Fruit fly (Drosophila melanogaster) whole organism, embryonic: ENCODE results near the gene Non3.
A peak's percentile ranks its signal among the peaks of the same experiment; 100 is the strongest.

Experiments
- B-H2 ChIP-seq: fragments of 200-800 bp; sonication (Bioruptor generic); optimal IDR thresholded peaks from 2 replicates; lab custom pipeline; 2018; ENCODE audit warnings: missing biosample characterization, mild to moderate bottlenecking, missing genetic modification characterization
- CG10267 ChIP-seq: fragments of 200-800 bp; sonication (Bioruptor generic); optimal IDR thresholded peaks from 2 replicates; lab custom pipeline; 2018; ENCODE audit warnings: missing biosample characterization, mild to moderate bottlenecking, missing genetic modification characterization, moderate library complexity
- CG12104 ChIP-seq: fragments of 200-800 bp; sonication (Bioruptor generic); optimal IDR thresholded peaks from 3 replicates; lab custom pipeline; 2016; ENCODE audit warnings: missing biosample characterization, missing genetic modification characterization
- CG12391 ChIP-seq: fragments of 200-800 bp; sonication (Bioruptor generic); optimal IDR thresholded peaks from 3 replicates; lab custom pipeline; 2018; ENCODE audit warnings: missing biosample characterization, mild to moderate bottlenecking, missing genetic modification characterization, moderate library complexity
- CG12744 ChIP-seq: fragments of 200-800 bp; sonication (Bioruptor generic); optimal IDR thresholded peaks from 2 replicates; lab custom pipeline; 2016; ENCODE audit warnings: missing biosample characterization, missing genetic modification characterization
- CG13424 ChIP-seq: fragments of 200-800 bp; sonication (Bioruptor generic); optimal IDR thresholded peaks from 2 replicates; lab custom pipeline; 2019; ENCODE audit warnings: missing biosample characterization, mild to moderate bottlenecking, missing genetic modification characterization, moderate library complexity
- CG13624 ChIP-seq: fragments of 200-800 bp; sonication (Bioruptor generic); optimal IDR thresholded peaks from 2 replicates; lab custom pipeline; 2016; ENCODE audit warnings: missing biosample characterization, missing genetic modification characterization
- CG14860 ChIP-seq: fragments of 200-800 bp; sonication (Bioruptor generic); IDR thresholded peaks from 3 replicates; pipeline ENCODE4 v1.3.6; 2022; ENCODE audit warnings: missing biosample characterization, missing genetic modification characterization; ENCODE audit not compliant: partially characterized antibody
- CG17186 ChIP-seq: fragments of 200-800 bp; sonication (Bioruptor generic); optimal IDR thresholded peaks from 3 replicates; lab custom pipeline; 2017; ENCODE audit warnings: missing biosample characterization, missing genetic modification reagents, missing genetic modification characterization
- CG17912 ChIP-seq: fragments of 200-800 bp; sonication (Bioruptor generic); optimal IDR thresholded peaks from 2 replicates; lab custom pipeline; 2018; ENCODE audit warnings: missing biosample characterization, mild to moderate bottlenecking, missing genetic modification characterization
- CG31441 ChIP-seq: fragments of 200-800 bp; sonication (Bioruptor generic); IDR thresholded peaks from 2 replicates; pipeline ENCODE4 v1.3.6; 2022; ENCODE audit warnings: missing biosample characterization, missing genetic modification characterization
- CG42726 ChIP-seq: fragments of 200-800 bp; sonication (Bioruptor generic); IDR thresholded peaks from 2 replicates; pipeline ENCODE4 v1.3.6; 2022; ENCODE audit warnings: missing biosample characterization, missing genetic modification characterization; ENCODE audit not compliant: partially characterized antibody
- CG4404 ChIP-seq: fragments of 200-800 bp; sonication (Bioruptor generic); IDR thresholded peaks from 2 replicates; pipeline ENCODE4 v1.3.6; 2022; ENCODE audit warnings: missing biosample characterization, missing genetic modification characterization
- CG5180 ChIP-seq: fragments of 200-800 bp; sonication (Bioruptor generic); optimal IDR thresholded peaks from 3 replicates; lab custom pipeline; 2017; ENCODE audit warnings: missing biosample characterization, missing genetic modification characterization, mild to moderate bottlenecking, moderate library complexity, missing genetic modification reagents
- CG7963 ChIP-seq: fragments of 200-800 bp; sonication (Bioruptor generic); IDR thresholded peaks from 3 replicates; pipeline ENCODE4 v1.3.6; 2022; ENCODE audit warnings: missing biosample characterization, missing genetic modification characterization; ENCODE audit not compliant: partially characterized antibody
- CG8290 ChIP-seq, 3 experiments: fragments of 200-800 bp; sonication (Bioruptor generic); optimal IDR thresholded peaks; 2 replicates each; lab custom pipeline; 2016 to 2019; ENCODE audit warnings: missing biosample characterization in 3 of 3, missing genetic modification characterization in 3 of 3, mild to moderate bottlenecking in 2 of 3, moderate library complexity in 1 of 3
- CG8359 ChIP-seq: fragments of 200-800 bp; sonication (Bioruptor generic); optimal IDR thresholded peaks from 2 replicates; lab custom pipeline; 2017; ENCODE audit warnings: missing biosample characterization, mild to moderate bottlenecking, missing genetic modification characterization, borderline replicate concordance
- CG9797 ChIP-seq: fragments of 200-800 bp; sonication (Bioruptor generic); optimal IDR thresholded peaks from 3 replicates; lab custom pipeline; 2018; ENCODE audit warnings: missing biosample characterization, mild to moderate bottlenecking, missing genetic modification characterization
- Drgx ChIP-seq: fragments of 200-800 bp; sonication (Bioruptor generic); IDR thresholded peaks from 2 replicates; pipeline ENCODE4 v1.3.6; 2022; ENCODE audit warnings: missing biosample characterization, missing genetic modification characterization
- Eip74EF ChIP-seq, 2 experiments: fragments of 200-800 bp in 1 of 2; fragments of >200 bp in 1 of 2; sonication (Bioruptor generic) in 1 of 2; optimal IDR thresholded peaks; 2 replicates each; lab custom pipeline; 2017 to 2019; ENCODE audit warnings: missing biosample characterization in 2 of 2, missing genetic modification characterization in 2 of 2, mild to moderate bottlenecking in 1 of 2, moderate library complexity in 1 of 2
- H2.0 ChIP-seq: fragments of 200-800 bp; sonication (Bioruptor generic); IDR thresholded peaks from 2 replicates; pipeline ENCODE4 v1.3.6; 2022; ENCODE audit warnings: missing biosample characterization, missing genetic modification characterization
- HmgD ChIP-seq: fragments of 200-800 bp; sonication (Bioruptor generic); optimal IDR thresholded peaks from 3 replicates; lab custom pipeline; 2016; ENCODE audit warnings: missing biosample characterization, missing genetic modification characterization
- Nf-YC ChIP-seq: fragments of 200-800 bp; optimal IDR thresholded peaks from 3 replicates; lab custom pipeline; 2019; ENCODE audit warnings: missing biosample characterization, mild to moderate bottlenecking, missing genetic modification characterization, moderate library complexity
- PHDP ChIP-seq: fragments of 200-800 bp; sonication (Bioruptor generic); optimal IDR thresholded peaks from 3 replicates; lab custom pipeline; 2018; ENCODE audit warnings: missing biosample characterization, mild to moderate bottlenecking, missing genetic modification characterization, moderate library complexity
- Ravus ChIP-seq: fragments of 200-800 bp; sonication (Bioruptor generic); IDR thresholded peaks from 2 replicates; pipeline ENCODE4 v1.3.6; 2022; ENCODE audit warnings: missing biosample characterization, missing genetic modification characterization
- Scr ChIP-seq: fragments of 200-800 bp; sonication (Bioruptor generic); IDR thresholded peaks from 2 replicates; pipeline ENCODE4 v1.3.6; 2022; ENCODE audit warnings: missing biosample characterization, missing genetic modification characterization; ENCODE audit not compliant: partially characterized antibody
- Ssrp ChIP-seq: fragments of 200-800 bp; sonication (Bioruptor generic); optimal IDR thresholded peaks from 2 replicates; lab custom pipeline; 2018; ENCODE audit warnings: missing biosample characterization, mild to moderate bottlenecking, missing genetic modification characterization, moderate library complexity
- Tbp ChIP-seq: fragments of >200 bp; optimal IDR thresholded peaks from 2 replicates; lab custom pipeline; 2018; ENCODE audit warnings: missing biosample characterization, missing genetic modification characterization
- ab ChIP-seq: fragments of 200-800 bp; sonication (Bioruptor generic); optimal IDR thresholded peaks from 2 replicates; lab custom pipeline; 2016; ENCODE audit warnings: missing biosample characterization, missing genetic modification characterization
- aop ChIP-seq: fragments of 200-800 bp; sonication (Bioruptor generic); IDR thresholded peaks from 2 replicates; pipeline ENCODE4 v1.3.6; 2022; ENCODE audit warnings: missing biosample characterization, missing genetic modification characterization
- corto ChIP-seq: fragments of 200-800 bp; sonication (Bioruptor generic); optimal IDR thresholded peaks from 2 replicates; lab custom pipeline; 2016; ENCODE audit warnings: missing biosample characterization, mild to moderate bottlenecking, missing genetic modification characterization, moderate library complexity
- cwo ChIP-seq: fragments of 200-800 bp; sonication (Bioruptor generic); optimal IDR thresholded peaks from 3 replicates; lab custom pipeline; 2017; ENCODE audit warnings: missing biosample characterization, missing genetic modification characterization, mild to moderate bottlenecking, moderate library complexity, missing genetic modification reagents
- da ChIP-seq: fragments of 200-800 bp; sonication (Bioruptor generic); optimal IDR thresholded peaks from 2 replicates; lab custom pipeline; 2016; ENCODE audit warnings: missing biosample characterization, missing genetic modification characterization
- esg ChIP-seq: fragments of 200-800 bp; sonication (Bioruptor generic); conservative IDR thresholded peaks from 2 replicates; pipeline ENCODE4 v1.3.6; 2022; ENCODE audit warnings: missing biosample characterization, missing genetic modification characterization
- eyg ChIP-seq: fragments of 200-800 bp; sonication (Bioruptor generic); optimal IDR thresholded peaks from 3 replicates; lab custom pipeline; 2016; ENCODE audit warnings: missing biosample characterization, missing genetic modification characterization
- fd102C ChIP-seq: fragments of 200-800 bp; sonication (Bioruptor generic); optimal IDR thresholded peaks from 2 replicates; lab custom pipeline; 2018; ENCODE audit warnings: missing biosample characterization, mild to moderate bottlenecking, missing genetic modification characterization, moderate library complexity
- fru ChIP-seq: fragments of >200 bp; optimal IDR thresholded peaks from 2 replicates; lab custom pipeline; 2017
- gfzf ChIP-seq: fragments of 200-800 bp; sonication (Bioruptor generic); optimal IDR thresholded peaks from 2 replicates; lab custom pipeline; 2016; ENCODE audit warnings: missing biosample characterization, mild to moderate bottlenecking, missing genetic modification characterization, moderate library complexity
- jing ChIP-seq: fragments of 200-800 bp; sonication (Bioruptor generic); optimal IDR thresholded peaks from 2 replicates; lab custom pipeline; 2018; ENCODE audit warnings: missing biosample characterization, mild to moderate bottlenecking, missing genetic modification characterization
- lab ChIP-seq: fragments of 200-800 bp; sonication (Bioruptor generic); optimal IDR thresholded peaks from 3 replicates; lab custom pipeline; 2017; ENCODE audit warnings: missing biosample characterization, missing genetic modification characterization, mild to moderate bottlenecking, moderate library complexity, missing genetic modification reagents
- nmo ChIP-seq: fragments of 200-800 bp; sonication (Bioruptor generic); optimal IDR thresholded peaks from 2 replicates; lab custom pipeline; 2018; ENCODE audit warnings: missing biosample characterization, mild to moderate bottlenecking, missing genetic modification characterization, moderate library complexity
- salm ChIP-seq: fragments of 200-800 bp; sonication (Bioruptor generic); optimal IDR thresholded peaks from 2 replicates; lab custom pipeline; 2018; ENCODE audit warnings: missing biosample characterization, mild to moderate bottlenecking, missing genetic modification characterization
- seq ChIP-seq: fragments of 200-800 bp; sonication (Bioruptor generic); IDR thresholded peaks from 2 replicates; pipeline ENCODE4 v1.3.6; 2022; ENCODE audit warnings: missing biosample characterization, missing genetic modification characterization
- stwl ChIP-seq: fragments of 200-800 bp; sonication (Bioruptor generic); optimal IDR thresholded peaks from 3 replicates; lab custom pipeline; 2018; ENCODE audit warnings: missing biosample characterization, mild to moderate bottlenecking, missing genetic modification characterization, moderate library complexity
- tup ChIP-seq: fragments of 200-800 bp; sonication (Bioruptor generic); optimal IDR thresholded peaks from 2 replicates; lab custom pipeline; 2016; ENCODE audit warnings: missing biosample characterization, mild to moderate bottlenecking, missing genetic modification characterization, moderate library complexity
- twi ChIP-seq: fragments of 200-800 bp; optimal IDR thresholded peaks from 2 replicates; lab custom pipeline; 2019; ENCODE audit warnings: missing biosample characterization, mild to moderate bottlenecking, missing genetic modification characterization, moderate library complexity
- tx ChIP-seq: fragments of 200-800 bp; sonication (Bioruptor generic); optimal IDR thresholded peaks from 2 replicates; lab custom pipeline; 2016; ENCODE audit warnings: missing biosample characterization, missing genetic modification characterization
- usp ChIP-seq: fragments of >200 bp; optimal IDR thresholded peaks from 2 replicates; lab custom pipeline; 2017; ENCODE audit warnings: missing biosample characterization, missing genetic modification characterization
- zen2 ChIP-seq: fragments of 200-800 bp; sonication (Bioruptor generic); IDR thresholded peaks from 3 replicates; pipeline ENCODE4 v1.3.6; 2022; ENCODE audit warnings: missing biosample characterization, missing genetic modification characterization; ENCODE audit not compliant: partially characterized antibody

Non3 gene

dm6 chr3R:18198518-18199118, 24.9 kb upstream of the Non3 start (continued):
- TF ChIP-seq Eip74EF (GFP tag; optimal IDR thresholded peaks at IDR 0.05; lab: Kevin White, UChicago): peak in 1 of 2 experiments; percentile 48
- no peak for TF ChIP-seq gfzf
- peak; percentile 64 for TF ChIP-seq fd102C (GFP tag; lab: Kevin White, UChicago)
- no peak for TF ChIP-seq CG17186 (GFP tag; lab: Kevin White, UChicago)
- peak; percentile 49 for TF ChIP-seq da (GFP tag; lab: Kevin White, UChicago)
- peak; percentile 22 for TF ChIP-seq CG12104 (GFP tag; lab: Kevin White, UChicago)
- no peak for TF ChIP-seq CG8359
- no peak for TF ChIP-seq Nf-YC (tag; lab: Kevin White, UChicago)
- peak; percentile 18 for TF ChIP-seq corto
- no peak for TF ChIP-seq zen2 (GFP tag; lab: Robert Waterston, UW)
- TF ChIP-seq jing (GFP tag; lab: Kevin White, UChicago): no peak
- no peak for TF ChIP-seq CG7963 (GFP tag; lab: Robert Waterston, UW)
- peak; percentile 48 for TF ChIP-seq CG13424 (tag; lab: Kevin White, UChicago)
- no peak for TF ChIP-seq Ravus
- TF ChIP-seq CG42726 (GFP tag; lab: Robert Waterston, UW): no peak
- TF ChIP-seq B-H2: peak; percentile 23
- no peak for TF ChIP-seq Scr (GFP tag; lab: Robert Waterston, UW)
- TF ChIP-seq tup (GFP tag; lab: Kevin White, UChicago): no peak
- TF ChIP-seq esg (GFP tag; lab: Robert Waterston, UW): no peak
- TF ChIP-seq CG31441: no peak
- TF ChIP-seq twi (tag; lab: Kevin White, UChicago): peak; percentile 27
- TF ChIP-seq H2.0: no peak
- no peak for TF ChIP-seq ab (GFP tag; lab: Kevin White, UChicago)
- TF ChIP-seq cwo (GFP tag; lab: Kevin White, UChicago): peak; percentile 63
- TF ChIP-seq lab (GFP tag; lab: Kevin White, UChicago): peak; percentile 45
- peak; percentile 12 for TF ChIP-seq CG10267 (tag; lab: Kevin White, UChicago)
- no peak for TF ChIP-seq Tbp (GFP tag; lab: Kevin White, UChicago)
- TF ChIP-seq usp (GFP tag; lab: Kevin White, UChicago): no peak
- TF ChIP-seq Ssrp (tag; lab: Kevin White, UChicago): no peak
- TF ChIP-seq Drgx: no peak
- TF ChIP-seq PHDP: peak; percentile 30
- peak; percentile 39 for TF ChIP-seq CG12744 (GFP tag; lab: Kevin White, UChicago)
- TF ChIP-seq tx (GFP tag; lab: Kevin White, UChicago): no peak
- no peak for TF ChIP-seq stwl (tag; lab: Kevin White, UChicago)
- no peak for TF ChIP-seq aop (GFP tag; lab: Robert Waterston, UW)
- no peak for TF ChIP-seq CG14860 (GFP tag; lab: Robert Waterston, UW)
- peak; percentile 54 for TF ChIP-seq CG5180 (GFP tag; lab: Kevin White, UChicago)
- TF ChIP-seq CG4404 (GFP tag; lab: Robert Waterston, UW): no peak
- peak; percentile 45 for TF ChIP-seq salm
- no peak for TF ChIP-seq nmo (GFP tag; lab: Kevin White, UChicago)
- no peak for TF ChIP-seq CG9797 (GFP tag; lab: Kevin White, UChicago)
- no peak for TF ChIP-seq HmgD
- no peak for TF ChIP-seq fru (lab: Kevin White, UChicago)
- peak; percentile 25 for TF ChIP-seq CG12391
- TF ChIP-seq seq (GFP tag; lab: Robert Waterston, UW): no peak
- peak; percentile 35 for TF ChIP-seq CG17912 (GFP tag; lab: Kevin White, UChicago)
- peak; percentile 27 for TF ChIP-seq eyg
- TF ChIP-seq CG8290 (GFP tag; optimal IDR thresholded peaks at IDR 0.05; lab: Kevin White, UChicago): no peak
- peak; percentile 52 to 69 for TF ChIP-seq CG8290 (tag; optimal IDR thresholded peaks at IDR 0.05; lab: Kevin White, UChicago)
- peak; percentile 41 for TF ChIP-seq CG13624
